Fruit fly (Drosophila melanogaster) S2 (cell line): ENCODE data around the gene CG4362.

Experiments
- CG8478 ChIP-seq: fragments of >200 bp; optimal IDR thresholded peaks from 2 replicates; lab custom pipeline; 2018
- CTCF ChIP-seq, 2 experiments: fragments of >200 bp; optimal IDR thresholded peaks; 2 replicates each; lab custom pipeline; 2018

CG4362 gene

dm6 chr3R:20307487-20307971, at the start of gene CG4362:
CG4362 (minus strand) TSS chr3R:20307537.
- TF ChIP-seq CTCF (optimal IDR thresholded peaks at IDR 0.05; lab: Kevin White, UChicago) (no peak), CG8478 (lab: Kevin White, UChicago) (no peak)

dm6 chr3R:20350278-20350677, 42.9 kb upstream of the CG4362 start:
- TF ChIP-seq CG8478 (lab: Kevin White, UChicago) (no peak), CTCF (optimal IDR thresholded peaks at IDR 0.05; lab: Kevin White, UChicago) (no peak)

DNA sequence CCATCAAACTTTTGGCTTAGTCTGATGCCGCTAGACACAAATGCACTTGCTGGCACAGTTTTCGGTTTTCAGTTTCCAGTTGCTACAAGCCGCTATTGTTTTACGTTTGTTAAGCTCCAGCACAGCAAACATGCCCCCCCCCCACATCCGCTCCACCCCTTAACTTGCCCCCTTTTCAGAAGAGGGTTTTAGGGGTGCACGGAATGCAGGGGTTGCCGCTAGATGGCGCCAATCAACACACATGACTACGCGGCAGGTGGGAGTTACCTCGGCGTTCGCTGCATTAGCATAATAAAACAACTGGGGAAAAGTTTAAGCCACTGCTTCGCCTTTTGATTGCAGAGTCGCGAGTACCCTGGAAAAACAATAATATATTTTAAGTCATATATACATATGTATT, 39.6 kb upstream of the CG4362 start:
- TF ChIP-seq CTCF (optimal IDR thresholded peaks at IDR 0.05; lab: Kevin White, UChicago) (peak; percentile 62 to 63), CG8478 (lab: Kevin White, UChicago) (no peak)

DNA sequence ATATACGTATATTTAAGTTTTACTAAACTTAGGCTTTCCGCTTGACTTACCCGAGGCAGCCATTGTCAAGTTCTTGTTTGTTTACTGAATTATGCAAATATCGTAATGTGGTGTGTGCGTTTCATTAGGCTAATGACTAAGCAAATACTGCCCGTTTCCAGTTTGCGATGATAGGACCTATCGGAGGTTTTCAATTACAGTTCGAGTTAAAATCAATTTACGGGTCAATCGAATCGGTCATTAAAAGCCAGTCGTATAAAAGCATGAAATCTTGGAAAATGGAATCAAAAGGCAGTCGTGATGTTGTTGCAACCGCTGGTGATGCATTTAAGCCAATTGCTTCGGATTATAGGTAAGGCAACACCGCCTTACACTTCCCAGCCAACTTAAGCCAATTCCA, 31.3 kb upstream of the CG4362 start, which contains the start of gene Ir92a:
Gene Ir92a (plus strand): TSS at position 301 of the 400 bp plus-strand sequence.
- no peak for TF ChIP-seq CG8478 (lab: Kevin White, UChicago)
- TF ChIP-seq CTCF (optimal IDR thresholded peaks at IDR 0.05; lab: Kevin White, UChicago) = no peak

DNA sequence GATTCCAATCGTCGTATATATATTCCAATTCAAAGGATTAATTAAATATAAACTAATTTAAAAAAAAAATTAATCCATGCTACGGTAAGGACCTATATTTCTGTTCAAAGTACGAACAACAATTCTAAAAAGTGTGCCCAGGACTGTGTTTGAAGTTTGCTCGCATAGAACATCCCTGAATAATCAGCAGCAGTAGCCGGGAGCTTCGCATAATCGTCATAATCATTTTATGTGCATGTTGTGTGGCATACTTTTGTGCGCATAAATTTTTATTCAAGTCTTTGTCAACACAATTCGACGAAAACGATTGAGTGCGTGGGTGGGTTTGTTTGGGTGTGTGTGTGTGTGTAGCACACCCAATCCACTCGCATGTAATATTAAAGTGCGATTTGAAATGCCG, 25.4 kb upstream of the CG4362 start:
- TF ChIP-seq CTCF (optimal IDR thresholded peaks at IDR 0.05; lab: Kevin White, UChicago) (no peak), CG8478 (lab: Kevin White, UChicago) (no peak)

DNA sequence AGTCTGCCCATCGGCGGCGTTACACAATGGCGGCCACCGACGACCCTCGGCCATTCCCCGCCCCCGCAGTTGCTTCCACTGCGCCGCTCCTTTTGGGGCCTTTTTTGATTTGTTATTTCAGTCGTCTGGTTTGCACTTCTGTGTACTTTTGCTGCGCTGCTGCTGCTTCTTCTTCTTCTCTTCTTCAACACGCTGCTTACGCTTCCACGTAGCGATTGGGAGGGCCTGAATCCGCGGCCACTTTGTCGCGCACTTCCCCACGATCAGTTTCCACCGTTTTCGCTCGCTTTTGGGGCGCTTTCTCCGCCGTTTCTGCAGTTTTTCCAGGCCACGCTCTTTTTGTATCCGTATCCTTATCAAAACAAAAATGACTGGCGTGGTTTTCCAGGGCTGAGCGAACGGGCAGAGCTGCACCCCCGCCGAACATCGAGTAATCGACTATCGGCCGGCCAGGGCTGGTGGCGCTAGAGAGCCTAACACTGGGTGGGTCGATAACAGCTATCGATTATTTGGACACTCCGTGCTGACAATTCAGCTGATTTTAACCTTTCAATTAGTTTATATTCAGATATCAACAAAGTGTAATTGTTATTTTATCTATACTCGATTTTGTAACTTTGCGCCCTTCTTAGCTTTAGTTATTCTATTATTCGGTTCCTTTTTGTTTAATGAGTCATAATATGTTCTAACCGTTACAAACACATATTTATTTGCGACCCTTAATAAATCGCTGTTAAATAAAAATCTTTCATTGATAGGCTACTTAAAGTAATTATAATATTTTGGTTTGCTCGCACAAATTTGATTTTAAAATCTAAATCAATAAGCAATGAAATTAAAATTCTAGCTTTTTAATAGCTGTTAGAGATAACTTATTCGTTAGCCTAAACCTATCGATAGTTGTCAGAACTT, 20.5 kb upstream of the CG4362 start, which contains the start of the genes CG4360 and Sirt2:
Gene CG4360 (minus strand): TSS at position 432 of the 912 bp plus-strand sequence.
Gene Sirt2 (plus strand): TSS at position 894 of the 912 bp plus-strand sequence.
- TF ChIP-seq CTCF (optimal IDR thresholded peaks at IDR 0.05; lab: Kevin White, UChicago) (peak in 1 of 2 experiments; percentile 21), CG8478 (lab: Kevin White, UChicago) (no peak)

DNA sequence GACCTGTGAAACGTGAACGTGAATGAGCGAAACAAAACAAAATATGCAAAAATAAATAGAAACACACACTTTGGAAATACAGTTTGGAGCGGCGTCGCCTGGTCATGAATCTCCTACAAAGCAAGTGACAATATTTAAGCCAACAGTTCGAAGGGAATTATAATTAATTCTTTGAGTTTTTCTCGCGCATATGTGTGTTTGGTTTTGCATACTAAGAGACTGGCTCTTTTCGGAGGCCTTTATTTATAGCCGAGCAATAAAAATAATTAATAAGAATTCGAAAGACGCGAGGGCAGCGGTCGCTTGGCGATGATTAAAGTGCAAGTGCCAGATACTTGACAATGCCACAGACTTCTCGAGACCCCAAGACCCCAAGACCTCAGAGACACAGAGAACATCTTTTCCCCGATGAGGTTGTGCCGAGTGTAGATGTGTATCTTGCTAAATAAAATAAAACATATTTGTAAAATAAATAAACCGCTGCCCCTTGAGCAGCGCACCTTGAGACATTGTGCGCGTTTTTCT, 10.9 kb upstream of the CG4362 start:
- no peak for TF ChIP-seq CTCF (optimal IDR thresholded peaks at IDR 0.05; lab: Kevin White, UChicago)
- TF ChIP-seq CG8478 (lab: Kevin White, UChicago) = no peak

DNA sequence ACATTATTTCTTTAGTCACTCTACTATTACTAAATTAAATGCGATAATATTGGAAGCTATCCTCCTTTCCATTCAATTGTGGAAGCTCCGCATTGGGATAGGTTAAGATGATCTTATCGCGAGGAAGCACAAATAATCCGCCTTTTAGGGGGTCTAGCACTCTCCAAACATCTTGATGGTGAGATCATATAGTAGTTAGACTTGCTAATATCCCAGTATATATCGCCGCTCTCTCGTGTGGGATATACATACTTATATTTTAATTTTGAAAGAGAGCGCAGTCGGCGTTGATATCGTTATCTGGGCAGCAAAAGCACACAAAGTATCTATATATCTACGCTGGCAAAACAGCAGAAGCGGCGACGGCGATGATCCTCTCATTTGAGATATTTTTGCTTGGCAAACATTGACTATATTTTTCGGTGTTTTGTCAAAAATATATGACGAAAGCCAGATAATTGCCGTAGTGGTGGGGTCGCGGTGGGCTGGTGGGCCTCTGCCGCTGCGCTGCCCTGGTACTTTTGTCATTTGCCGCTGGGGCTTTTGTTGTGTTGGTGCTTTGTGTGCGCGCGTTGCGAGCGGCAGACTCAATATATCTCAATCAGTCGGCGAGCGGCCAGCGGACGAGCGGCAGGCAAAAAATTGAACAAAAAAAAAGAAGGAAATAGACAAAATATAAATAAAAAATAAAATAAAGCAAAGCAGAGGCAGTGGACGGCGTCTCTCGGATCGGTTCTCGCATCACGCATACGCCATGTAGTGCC, 10.2 kb upstream of the CG4362 start:
- TF ChIP-seq CG8478 (lab: Kevin White, UChicago) (no peak), CTCF (optimal IDR thresholded peaks at IDR 0.05; lab: Kevin White, UChicago) (no peak)

- TF ChIP-seq CTCF (optimal IDR thresholded peaks at IDR 0.05; lab: Kevin White, UChicago) (no peak), CG8478 (lab: Kevin White, UChicago) (no peak)
Observed at dm6 chr3R:20316599-20316998, 9.3 kb upstream of the CG4362 start.

dm6 chr3R:20312838-20313237, 5.5 kb upstream of the CG4362 start:
- no peak for TF ChIP-seq CG8478 (lab: Kevin White, UChicago)
- TF ChIP-seq CTCF (optimal IDR thresholded peaks at IDR 0.05; lab: Kevin White, UChicago) = no peak

- TF ChIP-seq CTCF (optimal IDR thresholded peaks at IDR 0.05; lab: Kevin White, UChicago) (no peak), CG8478 (lab: Kevin White, UChicago) (no peak)
Observed at dm6 chr3R:20311406-20311805, 4.1 kb upstream of the CG4362 start.

- no peak for TF ChIP-seq CTCF (optimal IDR thresholded peaks at IDR 0.05; lab: Kevin White, UChicago)
- TF ChIP-seq CG8478 (lab: Kevin White, UChicago) = no peak
Observed at dm6 chr3R:20310905-20311304, 3.6 kb upstream of the CG4362 start.

DNA sequence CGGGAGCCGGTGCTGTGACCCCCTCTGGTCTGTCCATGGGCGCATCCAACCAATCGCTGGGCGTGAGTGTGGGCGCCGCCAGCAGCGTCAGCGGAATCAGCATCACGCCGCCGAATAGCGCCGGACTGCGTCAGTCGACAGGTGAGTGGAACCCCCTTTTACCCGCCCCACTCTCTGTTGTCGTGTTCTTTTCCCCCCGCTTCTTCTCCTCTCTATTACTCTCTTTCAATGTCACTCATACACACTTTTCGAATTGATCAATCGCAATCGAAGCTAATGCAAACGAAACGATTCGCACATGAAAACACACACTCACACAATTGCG, 3.1 kb upstream of the CG4362 start:
- no peak for TF ChIP-seq CG8478 (lab: Kevin White, UChicago)
- no peak for TF ChIP-seq CTCF (optimal IDR thresholded peaks at IDR 0.05; lab: Kevin White, UChicago)

- no peak for TF ChIP-seq CG8478 (lab: Kevin White, UChicago)
- TF ChIP-seq CTCF (optimal IDR thresholded peaks at IDR 0.05; lab: Kevin White, UChicago) = no peak
Observed at dm6 chr3R:20309661-20310497, 2.5 kb upstream of the CG4362 start.
